Fruit fly (Drosophila melanogaster): ENCODE measurements around the gene Oga.

The Oga gene

DNA sequence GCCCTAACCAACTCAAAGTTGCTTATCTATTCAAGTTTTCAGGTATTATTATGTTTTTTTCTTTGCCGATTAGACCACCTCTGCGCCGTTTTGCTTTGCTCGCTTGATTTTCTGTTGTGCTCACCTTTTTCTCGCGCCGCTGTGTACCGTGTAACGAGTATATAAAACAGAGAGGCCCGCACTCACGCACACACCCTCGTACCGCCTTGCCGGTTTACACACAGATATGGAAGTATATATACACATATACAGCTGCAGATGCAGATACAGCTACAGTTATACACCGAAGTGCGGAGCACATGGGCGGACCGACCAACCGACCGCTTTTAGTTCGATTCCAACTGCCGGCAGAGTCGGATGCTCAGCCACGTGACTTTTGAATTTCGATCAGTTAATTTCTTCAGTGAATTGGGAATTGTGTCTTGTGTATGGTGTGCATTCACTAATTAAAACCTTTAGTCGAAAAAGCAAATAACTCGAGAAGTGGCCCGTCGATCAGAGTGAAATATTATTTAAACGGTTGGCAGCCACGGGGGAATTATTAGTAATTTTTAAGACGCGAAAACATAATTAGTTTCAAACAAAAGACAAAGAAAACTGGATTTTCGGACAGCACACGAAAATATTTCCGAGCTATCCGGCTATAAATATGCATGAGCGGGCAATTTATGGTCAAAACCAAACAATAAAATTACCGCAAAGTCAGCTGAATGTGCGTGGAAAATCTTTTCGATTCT lies 30.2 kb upstream of the Oga start (continued):
- TF ChIP-seq chinmo (GFP tag; IDR thresholded peaks at IDR 0.05; ENCODE audit: partially characterized antibody) = peak; percentile 99
- peak; percentile 12 for TF ChIP-seq CG4282 (GFP tag; optimal IDR thresholded peaks at IDR 0.05)
- TF ChIP-seq PHDP (tag; optimal IDR thresholded peaks at IDR 0.05) = peak; percentile 19
- no peak for TF ChIP-seq CG4617 (GFP tag; optimal IDR thresholded peaks at IDR 0.05; ENCODE audit: borderline replicate concordance)
- TF ChIP-seq sens (GFP tag) = peak; percentile 75
- TF ChIP-seq Dbx (GFP tag; IDR thresholded peaks at IDR 0.05) = peak; percentile 63; the same call in 2 of the 3 replicates
- peak; percentile 74 for TF ChIP-seq sd (tag; optimal IDR thresholded peaks at IDR 0.05)
- TF ChIP-seq maf-S (GFP tag; optimal IDR thresholded peaks at IDR 0.05) = no peak
- peak; percentile 58 for TF ChIP-seq Hmr (GFP tag; optimal IDR thresholded peaks at IDR 0.05)
- TF ChIP-seq CG12769 (tag; optimal IDR thresholded peaks at IDR 0.05) = peak; percentile 85
- TF ChIP-seq sim (GFP tag; IDR thresholded peaks at IDR 0.05) = 0 out of 2 replicates have a peak, but pooled peaks have one; percentile 39
- no peak for TF ChIP-seq chif (GFP tag; optimal IDR thresholded peaks at IDR 0.05)
- TF ChIP-seq Optix (GFP tag; IDR thresholded peaks at IDR 0.05) = peak; percentile 46; the same call in 1 of the 3 replicates
- TF ChIP-seq bbx (GFP tag; IDR thresholded peaks at IDR 0.05; ENCODE audit: partially characterized antibody) = peak; percentile 60; the same call in 1 of the 2 replicates
- peak; percentile 13 for TF ChIP-seq CG12391 (tag; optimal IDR thresholded peaks at IDR 0.05)
- peak; percentile 25 for TF ChIP-seq CG8388 (GFP tag; optimal IDR thresholded peaks at IDR 0.05)
- peak; percentile 68; the same call in 1 of the 2 replicates for TF ChIP-seq sob (GFP tag; IDR thresholded peaks at IDR 0.05)
- TF ChIP-seq peb (GFP tag; IDR thresholded peaks at IDR 0.05) = peak; percentile 21; the same call in 1 of the 2 replicates
- peak in 1 of 2 experiments; percentile 31 for TF ChIP-seq Hr78 (GFP tag; optimal IDR thresholded peaks at IDR 0.05)
- TF ChIP-seq ci (GFP tag; IDR thresholded peaks at IDR 0.05) = peak; percentile 80
- peak; percentile 42 for TF ChIP-seq CG15514 (GFP tag; optimal IDR thresholded peaks at IDR 0.05)
- peak; percentile 79 for TF ChIP-seq CG13894 (tag; optimal IDR thresholded peaks at IDR 0.05)
- TF ChIP-seq z (GFP tag; IDR thresholded peaks at IDR 0.05) = 0 out of 3 replicates have a peak, but pooled peaks have one; percentile 22
- peak; percentile 47 to 74 for TF ChIP-seq Trl (optimal IDR thresholded peaks at IDR 0.05)
- TF ChIP-seq Trl (GFP tag; optimal IDR thresholded peaks at IDR 0.05) = peak; percentile 56
- no peak for TF ChIP-seq CG9609 (GFP tag; optimal IDR thresholded peaks at IDR 0.05)
- TF ChIP-seq CG12219 (GFP tag; optimal IDR thresholded peaks at IDR 0.05) = peak; percentile 39
- peak; percentile 10 for TF ChIP-seq nerfin-1 (tag; optimal IDR thresholded peaks at IDR 0.05)
- peak; percentile 22 for TF ChIP-seq btn (GFP tag; optimal IDR thresholded peaks at IDR 0.05)
- peak; percentile 34 for TF ChIP-seq CG12155 (GFP tag; optimal IDR thresholded peaks at IDR 0.05)
- no peak for TF ChIP-seq gt (GFP tag; IDR thresholded peaks at IDR 0.05)
- peak; percentile 12 for TF ChIP-seq CG7839 (tag; optimal IDR thresholded peaks at IDR 0.05)
- TF ChIP-seq CG10979 (tag; optimal IDR thresholded peaks at IDR 0.05) = peak; percentile 3
- peak; percentile 15; the same call in 1 of the 2 replicates for TF ChIP-seq ranshi (GFP tag; IDR thresholded peaks at IDR 0.05)
- TF ChIP-seq Awh (GFP tag; IDR thresholded peaks at IDR 0.05) = 0 out of 2 replicates have a peak, but pooled peaks have one; percentile 28
- peak; percentile 11 for TF ChIP-seq tap (tag; optimal IDR thresholded peaks at IDR 0.05)
- TF ChIP-seq psq (GFP tag; optimal IDR thresholded peaks at IDR 0.05) = peak; percentile 51
- TF ChIP-seq Deaf1 (tag; optimal IDR thresholded peaks at IDR 0.05) = peak; percentile 95
- no peak for TF ChIP-seq kay (GFP tag; optimal IDR thresholded peaks at IDR 0.05)
- TF ChIP-seq CG3407 (GFP tag; optimal IDR thresholded peaks at IDR 0.05) = no peak
- TF ChIP-seq cg (GFP tag; optimal IDR thresholded peaks at IDR 0.05) = peak; percentile 100
- peak; percentile 26; the same call in 1 of the 3 replicates for TF ChIP-seq otp (GFP tag; IDR thresholded peaks at IDR 0.05)
- peak; percentile 88 for TF ChIP-seq CG34376 (GFP tag; optimal IDR thresholded peaks at IDR 0.05)
